Worm (Caenorhabditis elegans) whole organism, mixed stage, embryonic: Measurements from ENCODE around the gene K07H8.5.

Source experiments
- ceh-39 ChIP-seq: fragments of 150-350 bp; optimal IDR thresholded peaks from 2 replicates; lab custom pipeline; 2014; ENCODE audit warnings: missing biosample characterization, missing genetic modification characterization
- elt-3 ChIP-seq: fragments of 150-350 bp; optimal IDR thresholded peaks from 2 replicates; lab custom pipeline; 2014; ENCODE audit warnings: missing biosample characterization, missing genetic modification characterization
- flh-1 ChIP-seq: fragments of 200-800 bp; sonication (Bioruptor generic); optimal IDR thresholded peaks from 2 replicates; lab custom pipeline; 2018; ENCODE audit warnings: mild to moderate bottlenecking, missing genetic modification characterization, moderate library complexity, missing compliant biosample characterization
- ham-2 ChIP-seq: fragments of 200-800 bp; sonication (Bioruptor generic); optimal IDR thresholded peaks from 2 replicates; lab custom pipeline; 2018; ENCODE audit warnings: mild to moderate bottlenecking, missing genetic modification characterization, missing compliant biosample characterization
- hlh-1 ChIP-seq: fragments of 150-350 bp; optimal IDR thresholded peaks from 2 replicates; lab custom pipeline; 2014; ENCODE audit warnings: missing biosample characterization, missing genetic modification reagents, missing genetic modification characterization
- mep-1 ChIP-seq: fragments of 150-350 bp; optimal IDR thresholded peaks from 2 replicates; lab custom pipeline; 2017; ENCODE audit warnings: missing biosample characterization, missing genetic modification reagents, missing genetic modification characterization, inconsistent platforms
- nhr-12 ChIP-seq: fragments of 150-350 bp; optimal IDR thresholded peaks from 2 replicates; lab custom pipeline; 2014; ENCODE audit warnings: missing biosample characterization, missing genetic modification characterization
- nhr-237 ChIP-seq: fragments of 150-350 bp; optimal IDR thresholded peaks from 2 replicates; lab custom pipeline; 2014; ENCODE audit warnings: missing biosample characterization, missing genetic modification characterization
- pha-4 ChIP-seq: fragments of 150-350 bp; optimal IDR thresholded peaks from 2 replicates; lab custom pipeline; 2018; ENCODE audit warnings: missing biosample characterization, missing genetic modification reagents, missing genetic modification characterization
- snpc-4 ChIP-seq: fragments of 150-350 bp; optimal IDR thresholded peaks from 2 replicates; lab custom pipeline; 2014; ENCODE audit warnings: missing biosample characterization, missing genetic modification characterization
- unc-39 ChIP-seq: fragments of 150-350 bp; optimal IDR thresholded peaks from 2 replicates; lab custom pipeline; 2014; ENCODE audit warnings: missing biosample characterization, missing genetic modification characterization
- ztf-11 ChIP-seq: fragments of 150-350 bp; optimal IDR thresholded peaks from 2 replicates; lab custom pipeline; 2014; ENCODE audit warnings: missing biosample characterization, missing genetic modification characterization

DNA sequence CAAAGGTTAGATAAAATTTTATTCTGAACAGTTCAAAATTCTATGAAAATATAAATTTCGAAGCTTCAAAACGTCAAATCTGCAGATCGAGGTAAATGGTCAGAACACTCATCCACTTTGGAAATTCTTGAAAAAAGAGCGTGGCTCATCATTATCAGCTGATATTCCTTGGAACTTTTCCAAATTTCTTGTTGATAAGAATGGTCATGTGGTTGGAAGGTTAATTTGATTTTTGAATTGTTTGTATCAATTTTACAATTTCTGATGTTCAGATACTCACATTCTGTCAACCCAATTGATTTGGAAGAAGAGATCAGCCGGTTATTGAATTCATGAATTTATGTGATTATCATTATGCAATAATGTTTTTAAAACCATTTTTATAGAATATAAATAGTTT lies 45.1 kb upstream of the K07H8.5 start:
- TF ChIP-seq nhr-12 (tag; lab: Kevin White, UChicago) = no peak
- no peak for TF ChIP-seq elt-3 (tag; lab: Kevin White, UChicago)
- no peak for TF ChIP-seq ztf-11 (tag; lab: Kevin White, UChicago)
- no peak for TF ChIP-seq mep-1 (tag; lab: Kevin White, UChicago)
- no peak for TF ChIP-seq hlh-1 (tag; lab: Kevin White, UChicago)
- TF ChIP-seq nhr-237 (tag; lab: Kevin White, UChicago) = no peak
- TF ChIP-seq snpc-4 (tag; lab: Kevin White, UChicago) = no peak
- no peak for TF ChIP-seq pha-4 (tag; lab: Kevin White, UChicago)
- TF ChIP-seq unc-39 (tag; lab: Kevin White, UChicago) = no peak
- TF ChIP-seq ham-2 = no peak
- no peak for TF ChIP-seq ceh-39 (tag; lab: Kevin White, UChicago)
- TF ChIP-seq flh-1 (GFP tag; lab: Kevin White, UChicago) = no peak
